Worm (Caenorhabditis elegans) whole organism, L2 larva: ENCODE results near the gene F47E1.20.

Source experiments
- F13H6.1 ChIP-seq: sonication (generic microtip); optimal IDR thresholded peaks from 2 replicates; lab custom pipeline; 2016; ENCODE audit warnings: missing genetic modification characterization, missing compliant biosample characterization
- R02D3.7 ChIP-seq: fragments of 150-350 bp; optimal IDR thresholded peaks from 2 replicates; lab custom pipeline; 2014; ENCODE audit warnings: missing biosample characterization, missing genetic modification characterization
- Y55F3AM.14 ChIP-seq: fragments of 200-800 bp; sonication (Bioruptor generic); optimal IDR thresholded peaks from 2 replicates; lab custom pipeline; 2018; ENCODE audit warnings: mild to moderate bottlenecking, missing genetic modification characterization, missing compliant biosample characterization
- ZK546.5 ChIP-seq: sonication (generic microtip); optimal IDR thresholded peaks from 2 replicates; lab custom pipeline; 2017; ENCODE audit warnings: missing biosample characterization, missing genetic modification characterization
- aly-2 ChIP-seq: fragments of 150-350 bp; optimal IDR thresholded peaks from 2 replicates; lab custom pipeline; 2014; ENCODE audit warnings: missing biosample characterization, missing genetic modification characterization
- ama-1 ChIP-seq: fragments of 150-350 bp; optimal IDR thresholded peaks from 2 replicates; lab custom pipeline; 2018; ENCODE audit warnings: inconsistent platforms
- blmp-1 ChIP-seq: sonication (generic microtip); optimal IDR thresholded peaks from 2 replicates; lab custom pipeline; 2017; ENCODE audit warnings: missing genetic modification characterization, mild to moderate bottlenecking, missing compliant biosample characterization, antibody characterized with exemption, moderate library complexity; ENCODE audit not compliant: insufficient read depth
- ceh-16 ChIP-seq: fragments of 150-350 bp; optimal IDR thresholded peaks from 2 replicates; lab custom pipeline; 2014; ENCODE audit warnings: missing biosample characterization, missing genetic modification characterization
- crh-2 ChIP-seq: sonication (generic microtip); optimal IDR thresholded peaks from 2 replicates; lab custom pipeline; 2017; ENCODE audit warnings: missing biosample characterization, missing genetic modification characterization
- dmd-4 ChIP-seq: sonication (generic microtip); optimal IDR thresholded peaks from 2 replicates; lab custom pipeline; 2017; ENCODE audit warnings: missing biosample characterization, missing genetic modification characterization
- egl-27 ChIP-seq: sonication (generic microtip); optimal IDR thresholded peaks from 3 replicates; lab custom pipeline; 2017; ENCODE audit warnings: missing biosample characterization, missing genetic modification reagents, missing genetic modification characterization
- elt-3 ChIP-seq: sonication (generic microtip); optimal IDR thresholded peaks from 2 replicates; lab custom pipeline; 2017; ENCODE audit warnings: missing biosample characterization, missing genetic modification characterization
- fos-1 ChIP-seq: fragments of 150-350 bp; optimal IDR thresholded peaks from 2 replicates; lab custom pipeline; 2014; ENCODE audit warnings: missing biosample characterization, missing genetic modification characterization
- gmeb-1 ChIP-seq: fragments of 150-350 bp; optimal IDR thresholded peaks from 2 replicates; lab custom pipeline; 2014; ENCODE audit warnings: missing biosample characterization, missing genetic modification characterization
- lin-13 ChIP-seq: fragments of 150-350 bp; optimal IDR thresholded peaks from 2 replicates; lab custom pipeline; 2014; ENCODE audit warnings: missing biosample characterization, missing genetic modification reagents, missing genetic modification characterization
- lin-39 ChIP-seq: fragments of 150-350 bp; optimal IDR thresholded peaks from 2 replicates; lab custom pipeline; 2014; ENCODE audit warnings: missing biosample characterization, missing genetic modification reagents, missing genetic modification characterization
- mab-5 ChIP-seq: fragments of 150-350 bp; optimal IDR thresholded peaks from 2 replicates; lab custom pipeline; 2014; ENCODE audit warnings: missing biosample characterization, missing genetic modification characterization
- mbf-1 ChIP-seq: sonication (generic microtip); optimal IDR thresholded peaks from 2 replicates; lab custom pipeline; 2017; ENCODE audit warnings: missing biosample characterization, missing genetic modification characterization
- mdl-1 ChIP-seq, 2 experiments: fragments of 150-350 bp in 1 of 2; sonication (generic microtip) in 1 of 2; optimal IDR thresholded peaks; 2 replicates each; lab custom pipeline; 2017; ENCODE audit warnings: missing biosample characterization in 2 of 2, missing genetic modification characterization in 2 of 2
- nhr-10 ChIP-seq: sonication (generic microtip); optimal IDR thresholded peaks from 2 replicates; lab custom pipeline; 2017; ENCODE audit warnings: missing biosample characterization, missing genetic modification characterization
- nhr-11 ChIP-seq: fragments of 150-350 bp; optimal IDR thresholded peaks from 2 replicates; lab custom pipeline; 2014; ENCODE audit warnings: missing biosample characterization, missing genetic modification characterization
- nhr-12 ChIP-seq: fragments of 150-350 bp; optimal IDR thresholded peaks from 2 replicates; lab custom pipeline; 2014; ENCODE audit warnings: missing biosample characterization, missing genetic modification characterization
- nhr-129 ChIP-seq: fragments of 150-350 bp; optimal IDR thresholded peaks from 2 replicates; lab custom pipeline; 2014; ENCODE audit warnings: missing biosample characterization, missing genetic modification characterization
- nhr-237 ChIP-seq: fragments of 150-350 bp; optimal IDR thresholded peaks from 2 replicates; lab custom pipeline; 2014; ENCODE audit warnings: missing biosample characterization, missing genetic modification characterization
- nhr-25 ChIP-seq: fragments of 150-350 bp; sonication (generic microtip); optimal IDR thresholded peaks from 3 replicates; lab custom pipeline; 2014; ENCODE audit warnings: missing biosample characterization, missing genetic modification characterization
- nhr-6 ChIP-seq: fragments of 150-350 bp; optimal IDR thresholded peaks from 2 replicates; lab custom pipeline; 2014; ENCODE audit warnings: missing biosample characterization, missing genetic modification characterization
- nhr-77 ChIP-seq: fragments of 150-350 bp; optimal IDR thresholded peaks from 2 replicates; lab custom pipeline; 2014; ENCODE audit warnings: missing biosample characterization, missing genetic modification characterization
- skn-1 ChIP-seq: sonication (generic microtip); optimal IDR thresholded peaks from 2 replicates; lab custom pipeline; 2017; ENCODE audit warnings: missing biosample characterization, missing genetic modification characterization
- snpc-4 ChIP-seq: fragments of 150-350 bp; optimal IDR thresholded peaks from 2 replicates; lab custom pipeline; 2014; ENCODE audit warnings: missing biosample characterization, missing genetic modification characterization
- unc-55 ChIP-seq: fragments of 150-350 bp; sonication (generic microtip); optimal IDR thresholded peaks from 3 replicates; lab custom pipeline; 2014; ENCODE audit warnings: missing biosample characterization, missing genetic modification reagents, missing genetic modification characterization
- unc-62 ChIP-seq: fragments of 150-350 bp; optimal IDR thresholded peaks from 2 replicates; lab custom pipeline; 2014; ENCODE audit warnings: missing biosample characterization, missing genetic modification reagents, missing genetic modification characterization
- zag-1 ChIP-seq: fragments of 150-350 bp; optimal IDR thresholded peaks from 2 replicates; lab custom pipeline; 2014; ENCODE audit warnings: missing biosample characterization, missing genetic modification characterization
- ztf-11 ChIP-seq: sonication (generic microtip); optimal IDR thresholded peaks from 2 replicates; lab custom pipeline; 2017; ENCODE audit warnings: missing biosample characterization, missing genetic modification characterization
- ztf-4 ChIP-seq: fragments of 150-350 bp; optimal IDR thresholded peaks from 2 replicates; lab custom pipeline; 2014; ENCODE audit warnings: missing biosample characterization, missing genetic modification characterization

The F47E1.20 gene

ce11 chrX:9048657-9049056 is at the start of gene F47E1.20:
TSS of gene F47E1.20 (plus strand) at chrX:9048957.
- TF ChIP-seq mbf-1 (no peak), gmeb-1 (no peak)

ce11 chrX:9010418-9010817 is 38.3 kb upstream of the F47E1.20 start, which contains the start of gene C24A3.9:
TSS of gene C24A3.9 (minus strand) at chrX:9010518.
- TF ChIP-seq blmp-1 (tag; lab: Kevin White, UChicago) (no peak), Y55F3AM.14 (no peak), ceh-16 (tag; lab: Kevin White, UChicago) (no peak), dmd-4 (no peak), nhr-237 (tag; lab: Kevin White, UChicago) (no peak), crh-2 (tag; lab: Kevin White, UChicago) (no peak), skn-1 (tag; lab: Kevin White, UChicago) (no peak), mab-5 (tag; lab: Kevin White, UChicago) (no peak), egl-27 (tag; lab: Kevin White, UChicago) (no peak), unc-62 (GFP tag; lab: Kevin White, UChicago) (no peak), aly-2 (tag; lab: Kevin White, UChicago) (no peak), gmeb-1 (no peak)

- TF ChIP-seq lin-39 (tag; lab: Kevin White, UChicago) (no peak), nhr-11 (tag; lab: Kevin White, UChicago) (no peak)
These were observed 37.3 kb upstream of the F47E1.20 start for ce11 chrX:9011471-9011870.

ce11 chrX:9014451-9014850 is 34.3 kb upstream of the F47E1.20 start:
- TF ChIP-seq nhr-10 (tag; lab: Kevin White, UChicago) = no peak
- no peak for TF ChIP-seq gmeb-1
- TF ChIP-seq R02D3.7 (tag; lab: Kevin White, UChicago) = no peak
- no peak for TF ChIP-seq aly-2 (tag; lab: Kevin White, UChicago)

- TF ChIP-seq fos-1 (no peak), crh-2 (tag; lab: Kevin White, UChicago) (no peak), lin-13 (GFP tag; lab: Kevin White, UChicago) (no peak), ztf-11 (tag; lab: Kevin White, UChicago) (no peak), skn-1 (tag; lab: Kevin White, UChicago) (no peak), mdl-1 (tag; optimal IDR thresholded peaks at IDR 0.05; lab: Kevin White, UChicago) (no peak), ztf-4 (tag; lab: Kevin White, UChicago) (no peak), F13H6.1 (tag; lab: Kevin White, UChicago) (no peak), ZK546.5 (tag; lab: Kevin White, UChicago) (no peak)
These were observed 33.3 kb upstream of the F47E1.20 start, which contains the start of gene T25B6.4 for ce11 chrX:9015420-9015819. TSS of gene T25B6.4 (plus strand) at chrX:9015720.

ce11 chrX:9021645-9022044 is 27.1 kb upstream of the F47E1.20 start, which contains the start of gene T25B6.5:
TSS of gene T25B6.5 (minus strand) at chrX:9021745.
- TF ChIP-seq mbf-1 (no peak), mab-5 (tag; lab: Kevin White, UChicago) (no peak), ama-1 (no peak)

ce11 chrX:9022779-9023178 is 26.0 kb upstream of the F47E1.20 start, which contains the start of gene T25B6.6:
TSS of gene T25B6.6 (minus strand) at chrX:9022879.
- TF ChIP-seq unc-55 = no peak
- TF ChIP-seq lin-39 (tag; lab: Kevin White, UChicago) = no peak
- TF ChIP-seq zag-1 (tag; lab: Kevin White, UChicago) = no peak
- TF ChIP-seq R02D3.7 (tag; lab: Kevin White, UChicago) = no peak

ce11 chrX:9023816-9024215 is 24.9 kb upstream of the F47E1.20 start:
- no peak for TF ChIP-seq aly-2 (tag; lab: Kevin White, UChicago)
- no peak for TF ChIP-seq mdl-1 (tag; optimal IDR thresholded peaks at IDR 0.05; lab: Kevin White, UChicago)
- TF ChIP-seq elt-3 (tag; lab: Kevin White, UChicago) = no peak
- TF ChIP-seq nhr-237 (tag; lab: Kevin White, UChicago) = no peak
- TF ChIP-seq nhr-129 (tag; lab: Kevin White, UChicago) = no peak
- TF ChIP-seq snpc-4 (tag; lab: Kevin White, UChicago) = no peak
- no peak for TF ChIP-seq nhr-25 (tag; lab: Kevin White, UChicago)
- TF ChIP-seq nhr-6 (tag; lab: Kevin White, UChicago) = no peak
- no peak for TF ChIP-seq nhr-10 (tag; lab: Kevin White, UChicago)
- no peak for TF ChIP-seq ama-1
- TF ChIP-seq nhr-12 (tag; lab: Kevin White, UChicago) = no peak
- TF ChIP-seq Y55F3AM.14 = no peak
- no peak for TF ChIP-seq nhr-77
- TF ChIP-seq, all 48 proteins: peak for 0
